Worm (Caenorhabditis elegans) whole organism, early embryonic: Measurements from ENCODE around the gene phb-2.

Experiments
- F13C5.2 ChIP-seq: sonication (generic microtip); optimal IDR thresholded peaks from 2 replicates; lab custom pipeline; 2017; ENCODE audit warnings: mild to moderate bottlenecking, missing genetic modification characterization, inconsistent platforms, missing compliant biosample characterization
- aly-1 ChIP-seq: sonication (generic microtip); optimal IDR thresholded peaks from 2 replicates; lab custom pipeline; 2016; ENCODE audit warnings: missing genetic modification characterization, missing compliant biosample characterization
- ama-1 ChIP-seq: fragments of 150-350 bp; optimal IDR thresholded peaks from 2 replicates; lab custom pipeline; 2014
- ceh-36 ChIP-seq: sonication (generic microtip); optimal IDR thresholded peaks from 2 replicates; lab custom pipeline; 2016; ENCODE audit warnings: missing genetic modification characterization, inconsistent platforms, missing compliant biosample characterization
- ets-7 ChIP-seq: sonication (generic microtip); optimal IDR thresholded peaks from 2 replicates; lab custom pipeline; 2016; ENCODE audit warnings: missing genotype, missing genetic modification characterization, missing compliant biosample characterization
- flt-1 ChIP-seq: fragments of 200-800 bp; sonication (Bioruptor generic); IDR thresholded peaks from 2 replicates; pipeline ENCODE4 v1.3.6; 2022; ENCODE audit warnings: missing genetic modification characterization, missing compliant biosample characterization
- hmbx-1 ChIP-seq: sonication (generic microtip); optimal IDR thresholded peaks from 2 replicates; lab custom pipeline; 2016; ENCODE audit warnings: mild to moderate bottlenecking, missing genetic modification characterization, missing compliant biosample characterization
- hmg-4 ChIP-seq: fragments of 200-800 bp; sonication (Bioruptor generic); optimal IDR thresholded peaks from 2 replicates; lab custom pipeline; 2018; ENCODE audit warnings: mild to moderate bottlenecking, missing genetic modification characterization, missing compliant biosample characterization
- pes-1 ChIP-seq: fragments of 200-800 bp; sonication (Bioruptor generic); IDR thresholded peaks from 2 replicates; pipeline ENCODE4 v1.3.6; 2022; ENCODE audit warnings: missing genetic modification reagents, missing genetic modification characterization, missing compliant biosample characterization
- scrt-1 ChIP-seq: fragments of 200-800 bp; sonication (Bioruptor generic); IDR thresholded peaks from 2 replicates; pipeline ENCODE4 v1.3.6; 2022; ENCODE audit warnings: missing genetic modification characterization, missing compliant biosample characterization
- sea-1 ChIP-seq: fragments of 200-800 bp; sonication (Bioruptor generic); conservative IDR thresholded peaks from 2 replicates; pipeline ENCODE4 v1.3.6; 2022; ENCODE audit warnings: missing genetic modification characterization, missing compliant biosample characterization

DNA sequence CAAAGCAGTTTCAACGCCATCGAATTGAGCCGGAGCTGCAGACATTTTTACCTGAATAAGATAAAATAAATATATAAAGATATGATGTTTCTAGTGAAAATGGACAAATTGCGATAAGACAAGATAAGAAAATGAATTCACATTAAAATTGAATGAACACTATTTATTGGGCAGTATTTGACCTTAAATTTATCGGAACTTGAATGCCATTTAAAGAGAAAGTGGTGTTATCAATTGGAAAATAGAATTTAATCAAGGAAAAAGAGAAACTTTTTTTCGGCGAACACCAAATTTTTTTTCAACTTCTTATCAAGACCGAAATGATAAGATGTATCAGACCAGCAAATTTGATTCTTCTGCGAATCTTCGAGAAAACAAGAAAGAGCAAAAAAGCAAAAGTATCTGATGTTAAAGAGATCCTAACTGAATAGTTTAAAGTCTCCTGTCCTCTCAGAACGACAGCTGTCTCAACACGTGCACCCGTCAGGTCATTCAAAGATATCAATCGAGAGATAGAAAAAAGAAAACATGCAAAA lies 38.9 kb downstream of the phb-2 start, which contains the start of gene upb-1:
- TF ChIP-seq sea-1 (GFP tag; lab: Robert Waterston, UW) (no peak), pes-1 (GFP tag; lab: Robert Waterston, UW) (no peak), ama-1 (lab: Kevin White, UChicago) (no peak), hmg-4 (no peak), flt-1 (GFP tag; lab: Robert Waterston, UW) (no peak), scrt-1 (GFP tag; lab: Robert Waterston, UW) (no peak), F13C5.2 (no peak), ets-7 (tag; lab: Kevin White, UChicago) (no peak), ceh-36 (tag; lab: Kevin White, UChicago) (no peak), aly-1 (tag; lab: Kevin White, UChicago) (no peak), hmbx-1 (no peak)
